Worm (Caenorhabditis elegans) whole organism, mixed stage, embryonic: ENCODE measurements around the gene T05H4.11.

Experiments
- bed-3 ChIP-seq: fragments of 200-800 bp; sonication (Bioruptor generic); optimal IDR thresholded peaks from 3 replicates; lab custom pipeline; 2018; ENCODE audit warnings: mild to moderate bottlenecking, missing genetic modification characterization, moderate library complexity, missing compliant biosample characterization
- blmp-1 ChIP-seq: fragments of 150-350 bp; optimal IDR thresholded peaks from 2 replicates; lab custom pipeline; 2014; ENCODE audit warnings: missing biosample characterization, missing genetic modification characterization
- lin-13 ChIP-seq: fragments of 150-350 bp; optimal IDR thresholded peaks from 2 replicates; lab custom pipeline; 2014; ENCODE audit warnings: missing biosample characterization, missing genetic modification characterization
- lsy-2 ChIP-seq: fragments of 150-350 bp; optimal IDR thresholded peaks from 2 replicates; lab custom pipeline; 2014; ENCODE audit warnings: missing biosample characterization, missing genetic modification characterization
- mls-2 ChIP-seq: sonication (generic microtip); optimal IDR thresholded peaks from 2 replicates; lab custom pipeline; 2016; ENCODE audit warnings: mild to moderate bottlenecking, missing genetic modification characterization, moderate library complexity, missing compliant biosample characterization
- nhr-12 ChIP-seq: fragments of 150-350 bp; optimal IDR thresholded peaks from 2 replicates; lab custom pipeline; 2014; ENCODE audit warnings: missing biosample characterization, missing genetic modification characterization

ce11 chrV:6408733-6409227, 17.3 kb downstream of the T05H4.11 start, which contains the start of gene bcf-1:
- TF ChIP-seq nhr-12 (tag; lab: Kevin White, UChicago) (no peak), mls-2 (tag; lab: Kevin White, UChicago) (no peak), blmp-1 (tag; lab: Kevin White, UChicago) (no peak), lin-13 (no peak), lsy-2 (no peak), bed-3 (GFP tag; lab: Kevin White, UChicago) (no peak)
